Fruit fly (Drosophila melanogaster) whole organism, embryonic: Measurements from ENCODE around the gene Send2.

ENCODE experiments used
- ATbp ChIP-seq: fragments of 200-800 bp; sonication (Bioruptor generic); optimal IDR thresholded peaks from 2 replicates; lab custom pipeline; 2017; ENCODE audit warnings: missing biosample characterization, mild to moderate bottlenecking, missing genetic modification characterization, missing genetic modification reagents
- Atf6 ChIP-seq: fragments of 200-800 bp; sonication (Bioruptor generic); IDR thresholded peaks from 2 replicates; pipeline ENCODE4 v1.3.6; 2022; ENCODE audit warnings: missing biosample characterization, missing genetic modification characterization
- B-H2 ChIP-seq: fragments of 200-800 bp; sonication (Bioruptor generic); optimal IDR thresholded peaks from 2 replicates; lab custom pipeline; 2018; ENCODE audit warnings: missing biosample characterization, mild to moderate bottlenecking, missing genetic modification characterization
- BtbVII ChIP-seq: fragments of 200-800 bp; sonication (Bioruptor generic); optimal IDR thresholded peaks from 3 replicates; lab custom pipeline; 2017; ENCODE audit warnings: missing biosample characterization, mild to moderate bottlenecking, missing genetic modification characterization
- CG11456 ChIP-seq: fragments of 200-800 bp; sonication (Bioruptor generic); IDR thresholded peaks from 3 replicates; pipeline ENCODE4 v1.3.6; 2022; ENCODE audit warnings: missing biosample characterization, missing genetic modification characterization
- CG12071 ChIP-seq: fragments of 200-800 bp; sonication (Bioruptor generic); optimal IDR thresholded peaks from 3 replicates; lab custom pipeline; 2018; ENCODE audit warnings: missing biosample characterization, mild to moderate bottlenecking, missing genetic modification characterization
- CG1233 ChIP-seq: fragments of 200-800 bp; sonication (Bioruptor generic); optimal IDR thresholded peaks from 4 replicates; lab custom pipeline; 2018; ENCODE audit warnings: missing biosample characterization, mild to moderate bottlenecking, missing genetic modification characterization
- CG13424 ChIP-seq: fragments of 200-800 bp; sonication (Bioruptor generic); optimal IDR thresholded peaks from 2 replicates; lab custom pipeline; 2019; ENCODE audit warnings: missing biosample characterization, mild to moderate bottlenecking, missing genetic modification characterization, moderate library complexity
- CG15514 ChIP-seq: fragments of 200-800 bp; sonication (Bioruptor generic); optimal IDR thresholded peaks from 3 replicates; lab custom pipeline; 2017; ENCODE audit warnings: missing biosample characterization, missing genetic modification characterization, mild to moderate bottlenecking, moderate library complexity, missing genetic modification reagents
- CG1603 ChIP-seq: fragments of 200-800 bp; sonication (Bioruptor generic); optimal IDR thresholded peaks from 2 replicates; lab custom pipeline; 2019; ENCODE audit warnings: missing biosample characterization, mild to moderate bottlenecking, missing genetic modification characterization, moderate library complexity
- CG17359 ChIP-seq: fragments of 200-800 bp; sonication (Bioruptor generic); optimal IDR thresholded peaks from 3 replicates; lab custom pipeline; 2018; ENCODE audit warnings: missing biosample characterization, mild to moderate bottlenecking, missing genetic modification characterization, moderate library complexity
- CG17361 ChIP-seq: fragments of 200-800 bp; sonication (Bioruptor generic); IDR thresholded peaks from 3 replicates; pipeline ENCODE4 v1.3.6; 2022; ENCODE audit warnings: missing biosample characterization, missing genetic modification characterization
- CG17385 ChIP-seq: fragments of 200-800 bp; sonication (Bioruptor generic); optimal IDR thresholded peaks from 3 replicates; lab custom pipeline; 2018; ENCODE audit warnings: missing biosample characterization, mild to moderate bottlenecking, missing genetic modification characterization
- CG17912 ChIP-seq: fragments of 200-800 bp; sonication (Bioruptor generic); optimal IDR thresholded peaks from 2 replicates; lab custom pipeline; 2018; ENCODE audit warnings: missing biosample characterization, mild to moderate bottlenecking, missing genetic modification characterization
- CG30403 ChIP-seq: fragments of 200-800 bp; sonication (Bioruptor generic); optimal IDR thresholded peaks from 3 replicates; lab custom pipeline; 2016; ENCODE audit warnings: missing biosample characterization, missing genetic modification characterization
- CG3065 ChIP-seq: fragments of 200-800 bp; sonication (Bioruptor generic); optimal IDR thresholded peaks from 2 replicates; lab custom pipeline; 2016; ENCODE audit warnings: missing biosample characterization, missing genetic modification characterization
- CG31388 ChIP-seq: fragments of 200-800 bp; sonication (Bioruptor generic); optimal IDR thresholded peaks from 2 replicates; lab custom pipeline; 2016; ENCODE audit warnings: missing biosample characterization, missing genetic modification characterization
- CG4360 ChIP-seq: fragments of 200-800 bp; sonication (Bioruptor generic); IDR thresholded peaks from 2 replicates; pipeline ENCODE4 v1.3.6; 2022; ENCODE audit warnings: missing biosample characterization, missing genetic modification characterization
- CG4424 ChIP-seq: fragments of 200-800 bp; sonication (Bioruptor generic); optimal IDR thresholded peaks from 3 replicates; lab custom pipeline; 2016; ENCODE audit warnings: missing biosample characterization, missing genetic modification characterization
- CG6175 ChIP-seq: fragments of 200-800 bp; sonication (Bioruptor generic); IDR thresholded peaks from 3 replicates; pipeline ENCODE4 v1.3.6; 2022; ENCODE audit warnings: missing biosample characterization, missing genetic modification characterization
- CG6689 ChIP-seq: fragments of 200-800 bp; sonication (Bioruptor generic); IDR thresholded peaks from 2 replicates; pipeline ENCODE4 v1.3.6; 2022; ENCODE audit warnings: missing biosample characterization, missing genetic modification characterization
- CG7372 ChIP-seq: fragments of 200-800 bp; sonication (Bioruptor generic); IDR thresholded peaks from 2 replicates; pipeline ENCODE4 v1.3.6; 2022; ENCODE audit warnings: missing biosample characterization, missing genetic modification characterization
- CG7928 ChIP-seq: fragments of 200-800 bp; sonication (Bioruptor generic); optimal IDR thresholded peaks from 2 replicates; lab custom pipeline; 2017; ENCODE audit warnings: missing biosample characterization, mild to moderate bottlenecking, missing genetic modification characterization
- CG8944 ChIP-seq: fragments of 200-800 bp; sonication (Bioruptor generic); optimal IDR thresholded peaks from 3 replicates; lab custom pipeline; 2016; ENCODE audit warnings: missing biosample characterization, missing genetic modification characterization
- D19B ChIP-seq: fragments of 200-800 bp; sonication (Bioruptor generic); optimal IDR thresholded peaks from 2 replicates; lab custom pipeline; 2017; ENCODE audit warnings: missing biosample characterization, mild to moderate bottlenecking, missing genetic modification characterization
- Eip74EF ChIP-seq, 2 experiments: fragments of 200-800 bp in 1 of 2; fragments of >200 bp in 1 of 2; sonication (Bioruptor generic) in 1 of 2; optimal IDR thresholded peaks; 2 replicates each; lab custom pipeline; 2017 to 2019; ENCODE audit warnings: missing biosample characterization in 2 of 2, missing genetic modification characterization in 2 of 2, mild to moderate bottlenecking in 1 of 2, moderate library complexity in 1 of 2
- H2.0 ChIP-seq: fragments of 200-800 bp; sonication (Bioruptor generic); IDR thresholded peaks from 2 replicates; pipeline ENCODE4 v1.3.6; 2022; ENCODE audit warnings: missing biosample characterization, missing genetic modification characterization
- Hmx ChIP-seq: fragments of 200-800 bp; sonication (Bioruptor generic); optimal IDR thresholded peaks from 2 replicates; lab custom pipeline; 2016; ENCODE audit warnings: missing biosample characterization, missing genetic modification characterization
- Hsf ChIP-seq: fragments of 200-800 bp; sonication (Bioruptor generic); optimal IDR thresholded peaks from 3 replicates; lab custom pipeline; 2016; ENCODE audit warnings: missing biosample characterization, missing genetic modification characterization
- Lhr ChIP-seq: fragments of 200-800 bp; sonication (Bioruptor generic); optimal IDR thresholded peaks from 3 replicates; lab custom pipeline; 2017; ENCODE audit warnings: mild to moderate bottlenecking, missing biosample characterization, missing genetic modification reagents, missing genetic modification characterization
- MTF-1 ChIP-seq: fragments of 200-800 bp; sonication (Bioruptor generic); optimal IDR thresholded peaks from 2 replicates; lab custom pipeline; 2018; ENCODE audit warnings: missing biosample characterization, mild to moderate bottlenecking, missing genetic modification characterization, borderline replicate concordance
- Meics ChIP-seq: fragments of 200-800 bp; sonication (Bioruptor generic); optimal IDR thresholded peaks from 2 replicates; lab custom pipeline; 2017; ENCODE audit warnings: missing biosample characterization, mild to moderate bottlenecking, missing genetic modification characterization
- Nf-YB ChIP-seq: fragments of 200-800 bp; sonication (Bioruptor generic); optimal IDR thresholded peaks from 3 replicates; lab custom pipeline; 2019; ENCODE audit warnings: missing biosample characterization, mild to moderate bottlenecking, missing genetic modification characterization, moderate library complexity
- NfI ChIP-seq: fragments of 200-800 bp; sonication (Bioruptor generic); optimal IDR thresholded peaks from 3 replicates; lab custom pipeline; 2018; ENCODE audit warnings: missing biosample characterization, mild to moderate bottlenecking, missing genetic modification characterization, moderate library complexity
- Pdp1 ChIP-seq, 2 experiments: fragments of 200-800 bp; sonication (Bioruptor generic); optimal IDR thresholded peaks; 3 replicates each; lab custom pipeline; 2016; ENCODE audit warnings: missing biosample characterization in 2 of 2, missing genetic modification characterization in 2 of 2, mild to moderate bottlenecking in 1 of 2, moderate library complexity in 1 of 2
- Sox100B ChIP-seq: fragments of 200-800 bp; sonication (Bioruptor generic); optimal IDR thresholded peaks from 3 replicates; lab custom pipeline; 2018; ENCODE audit warnings: missing biosample characterization, mild to moderate bottlenecking, missing genetic modification characterization
- Tbp ChIP-seq: fragments of >200 bp; optimal IDR thresholded peaks from 2 replicates; lab custom pipeline; 2018; ENCODE audit warnings: missing biosample characterization, missing genetic modification characterization
- cas ChIP-seq: fragments of 200-800 bp; sonication (Bioruptor generic); IDR thresholded peaks from 2 replicates; pipeline ENCODE4 v1.3.6; 2022; ENCODE audit warnings: missing biosample characterization, missing genetic modification characterization
- dan ChIP-seq: fragments of 200-800 bp; sonication (Bioruptor generic); IDR thresholded peaks from 2 replicates; pipeline ENCODE4 v1.3.6; 2022; ENCODE audit warnings: missing biosample characterization, missing genetic modification characterization
- ind ChIP-seq: fragments of 200-800 bp; sonication (Bioruptor generic); optimal IDR thresholded peaks from 3 replicates; lab custom pipeline; 2016; ENCODE audit warnings: missing biosample characterization, missing genetic modification characterization
- ken ChIP-seq: fragments of 200-800 bp; sonication (Bioruptor generic); IDR thresholded peaks from 3 replicates; pipeline ENCODE4 v1.3.6; 2022; ENCODE audit warnings: missing biosample characterization, missing genetic modification characterization
- lilli ChIP-seq: fragments of 200-800 bp; sonication (Bioruptor generic); optimal IDR thresholded peaks from 3 replicates; lab custom pipeline; 2016; ENCODE audit warnings: missing biosample characterization, missing genetic modification characterization
- maf-S ChIP-seq: fragments of 200-800 bp; sonication (Bioruptor generic); optimal IDR thresholded peaks from 2 replicates; lab custom pipeline; 2016; ENCODE audit warnings: missing biosample characterization, missing genetic modification characterization
- mirr ChIP-seq: fragments of 200-800 bp; sonication (Bioruptor generic); optimal IDR thresholded peaks from 3 replicates; lab custom pipeline; 2018; ENCODE audit warnings: missing biosample characterization, mild to moderate bottlenecking, missing genetic modification characterization
- rib ChIP-seq: fragments of 200-800 bp; sonication (Bioruptor generic); IDR thresholded peaks from 2 replicates; pipeline ENCODE4 v1.3.6; 2022; ENCODE audit warnings: missing biosample characterization, missing genetic modification characterization
- run ChIP-seq: fragments of 200-800 bp; sonication (Bioruptor generic); optimal IDR thresholded peaks from 3 replicates; lab custom pipeline; 2018; ENCODE audit warnings: missing biosample characterization, mild to moderate bottlenecking, missing genetic modification characterization
- slbo ChIP-seq: fragments of 200-800 bp; sonication (Bioruptor generic); IDR thresholded peaks from 2 replicates; pipeline ENCODE4 v1.3.6; 2022; ENCODE audit warnings: missing biosample characterization, missing genetic modification characterization
- slp2 ChIP-seq: fragments of 200-800 bp; sonication (Bioruptor generic); optimal IDR thresholded peaks from 2 replicates; lab custom pipeline; 2016; ENCODE audit warnings: missing biosample characterization, missing genetic modification characterization
- stwl ChIP-seq: fragments of 200-800 bp; sonication (Bioruptor generic); optimal IDR thresholded peaks from 3 replicates; lab custom pipeline; 2018; ENCODE audit warnings: missing biosample characterization, mild to moderate bottlenecking, missing genetic modification characterization, moderate library complexity

Send2 gene

DNA sequence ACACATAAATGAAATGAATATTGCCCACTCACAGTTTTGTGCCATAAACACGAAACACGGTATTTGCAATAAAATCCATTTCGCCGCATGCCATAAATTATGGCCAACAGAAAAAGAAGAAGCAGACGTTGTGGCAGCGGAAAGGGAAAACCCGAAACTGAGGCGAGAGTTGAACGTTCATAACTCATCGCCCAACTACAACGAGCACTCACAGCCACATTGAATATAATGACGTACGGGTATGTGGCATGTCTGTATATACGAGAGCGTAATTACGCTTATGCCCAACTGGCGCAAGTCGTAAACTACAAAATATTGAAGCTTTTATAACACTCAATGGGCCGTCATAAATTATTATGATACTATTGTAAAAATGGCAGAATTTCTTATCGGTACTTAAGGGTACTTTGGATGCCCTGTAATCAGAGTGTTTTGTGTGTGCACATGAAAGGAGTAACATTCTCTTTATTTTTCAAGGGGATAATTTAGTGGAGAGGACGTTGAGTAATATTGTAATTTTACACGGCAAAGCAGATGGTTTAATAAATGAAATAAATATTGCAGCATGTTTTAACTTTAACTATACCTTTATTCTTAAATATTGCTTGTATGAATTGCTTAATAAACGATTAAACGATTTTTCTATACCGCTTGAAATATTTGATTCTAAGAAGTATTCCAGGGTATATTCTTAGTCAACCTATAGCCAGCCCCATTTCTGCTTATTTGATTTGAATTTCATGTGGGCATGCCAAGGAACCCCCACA lies 48.0 kb upstream of the Send2 start (continued):
- no peak for TF ChIP-seq H2.0
- TF ChIP-seq run: peak; percentile 37
- no peak for TF ChIP-seq CG4360
- TF ChIP-seq lilli (GFP tag; lab: Kevin White, UChicago): peak; percentile 0
- peak; percentile 69 for TF ChIP-seq CG12071 (GFP tag; lab: Kevin White, UChicago)
- no peak for TF ChIP-seq maf-S
- TF ChIP-seq Lhr: no peak
- peak; percentile 42 for TF ChIP-seq CG1603 (tag; lab: Kevin White, UChicago)
- peak; percentile 43 for TF ChIP-seq Meics
- TF ChIP-seq CG6175 (GFP tag; lab: Robert Waterston, UW): peak; percentile 78
- TF ChIP-seq NfI: peak; percentile 33
- peak; percentile 35 for TF ChIP-seq MTF-1 (GFP tag; lab: Kevin White, UChicago)
- TF ChIP-seq CG6689: 0 out of 2 replicates have a peak, but pooled peaks have one; percentile 35
- peak; percentile 28 for TF ChIP-seq CG7928
- peak; percentile 29 for TF ChIP-seq CG1233
- TF ChIP-seq slbo (GFP tag; lab: Robert Waterston, UW): peak; percentile 39; the same call in 1 of the 2 replicates
- TF ChIP-seq stwl (tag; lab: Kevin White, UChicago): no peak
- peak; percentile 22 to 42 for TF ChIP-seq Pdp1 (GFP tag; optimal IDR thresholded peaks at IDR 0.05; lab: Kevin White, UChicago)
- no peak for TF ChIP-seq CG11456 (GFP tag; lab: Robert Waterston, UW)
- TF ChIP-seq CG17912 (GFP tag; lab: Kevin White, UChicago): peak; percentile 63
- TF ChIP-seq Nf-YB (GFP tag; lab: Kevin White, UChicago): peak; percentile 36
- TF ChIP-seq Eip74EF (GFP tag; optimal IDR thresholded peaks at IDR 0.05; lab: Kevin White, UChicago): peak in 1 of 2 experiments; percentile 68
- TF ChIP-seq CG13424 (tag; lab: Kevin White, UChicago): peak; percentile 16
- TF ChIP-seq CG17361 (GFP tag; lab: Robert Waterston, UW): peak; percentile 18; the same call in 1 of the 3 replicates
- TF ChIP-seq CG31388 (GFP tag; lab: Kevin White, UChicago): no peak
- TF ChIP-seq CG3065 (GFP tag; lab: Kevin White, UChicago): no peak
- peak; percentile 69 for TF ChIP-seq mirr
- peak; percentile 74 for TF ChIP-seq BtbVII
- no peak for TF ChIP-seq cas (GFP tag; lab: Robert Waterston, UW)
- TF ChIP-seq CG17359 (tag; lab: Kevin White, UChicago): peak; percentile 27
- TF ChIP-seq CG17385 (GFP tag; lab: Kevin White, UChicago): peak; percentile 70
- peak; percentile 16 for TF ChIP-seq CG4424 (GFP tag; lab: Kevin White, UChicago)
- no peak for TF ChIP-seq dan
- no peak for TF ChIP-seq Tbp (GFP tag; lab: Kevin White, UChicago)
- TF ChIP-seq ind: no peak
- TF ChIP-seq Hmx (GFP tag; lab: Kevin White, UChicago): peak; percentile 12
- TF ChIP-seq B-H2: peak; percentile 77
- no peak for TF ChIP-seq CG8944 (GFP tag; lab: Kevin White, UChicago)
- TF ChIP-seq CG30403 (GFP tag; lab: Kevin White, UChicago): no peak
- peak; percentile 23 for TF ChIP-seq CG15514
- peak; percentile 6 for TF ChIP-seq Hsf (GFP tag; lab: Kevin White, UChicago)
- TF ChIP-seq Atf6 (GFP tag; lab: Robert Waterston, UW): no peak; the same call in 1 of the 2 replicates
- peak; percentile 91 for TF ChIP-seq D19B (GFP tag; lab: Kevin White, UChicago)
- peak; percentile 36 for TF ChIP-seq ATbp (GFP tag; lab: Kevin White, UChicago)
- TF ChIP-seq ken (GFP tag; lab: Robert Waterston, UW): no peak
- TF ChIP-seq slp2 (GFP tag; lab: Kevin White, UChicago): peak; percentile 1
- TF ChIP-seq CG7372: no peak
- TF ChIP-seq rib: no peak
- TF ChIP-seq Sox100B (GFP tag; lab: Kevin White, UChicago): peak; percentile 23
